Fruit fly (Drosophila melanogaster) whole organism, adult: ENCODE measurements around the gene Drak.

Source experiments
- CG11617 ChIP-seq: fragments of 200-800 bp; sonication (Bioruptor generic); optimal IDR thresholded peaks from 2 replicates; lab custom pipeline; 2017; ENCODE audit warnings: mild to moderate bottlenecking, missing biosample characterization, missing genetic modification reagents, missing genetic modification characterization
- CG12768 ChIP-seq: fragments of 200-800 bp; sonication (Bioruptor generic); optimal IDR thresholded peaks from 2 replicates; lab custom pipeline; 2017; ENCODE audit warnings: missing biosample characterization, missing genetic modification characterization, mild to moderate bottlenecking, moderate library complexity, missing genetic modification reagents
- CG14711 ChIP-seq: fragments of 200-800 bp; sonication (Bioruptor generic); optimal IDR thresholded peaks from 2 replicates; lab custom pipeline; 2018; ENCODE audit warnings: missing biosample characterization, mild to moderate bottlenecking, missing genetic modification characterization, moderate library complexity
- CG1620 ChIP-seq: fragments of 200-800 bp; sonication (Bioruptor generic); optimal IDR thresholded peaks from 2 replicates; lab custom pipeline; 2016; ENCODE audit warnings: missing biosample characterization, missing genetic modification characterization
- CG33017 ChIP-seq: fragments of 200-800 bp; sonication (Bioruptor generic); optimal IDR thresholded peaks from 2 replicates; lab custom pipeline; 2018; ENCODE audit warnings: missing biosample characterization, mild to moderate bottlenecking, missing genetic modification characterization, moderate library complexity
- CG5204 ChIP-seq: fragments of 200-800 bp; sonication (Bioruptor generic); optimal IDR thresholded peaks from 2 replicates; lab custom pipeline; 2016; ENCODE audit warnings: missing biosample characterization, missing genetic modification characterization
- CG7045 ChIP-seq: fragments of 200-800 bp; sonication (Bioruptor generic); optimal IDR thresholded peaks from 2 replicates; lab custom pipeline; 2017; ENCODE audit warnings: missing biosample characterization, mild to moderate bottlenecking, missing genetic modification characterization
- CG7101 ChIP-seq: fragments of 200-800 bp; sonication (Bioruptor generic); optimal IDR thresholded peaks from 2 replicates; lab custom pipeline; 2018; ENCODE audit warnings: missing biosample characterization, mild to moderate bottlenecking, missing genetic modification characterization, moderate library complexity
- Clk ChIP-seq: fragments of 200-800 bp; sonication (Bioruptor generic); optimal IDR thresholded peaks from 2 replicates; lab custom pipeline; 2017; ENCODE audit warnings: missing biosample characterization, missing genetic modification characterization
- Crg-1 ChIP-seq: fragments of 200-800 bp; sonication (Bioruptor generic); optimal IDR thresholded peaks from 2 replicates; lab custom pipeline; 2016; ENCODE audit warnings: missing biosample characterization, missing genetic modification characterization
- Hr96 ChIP-seq: fragments of 200-800 bp; sonication (Bioruptor generic); optimal IDR thresholded peaks from 2 replicates; lab custom pipeline; 2016; ENCODE audit warnings: missing biosample characterization, missing genetic modification characterization
- Mnt ChIP-seq: fragments of 200-800 bp; sonication (Bioruptor generic); optimal IDR thresholded peaks from 2 replicates; lab custom pipeline; 2016; ENCODE audit warnings: missing biosample characterization, mild to moderate bottlenecking, missing genetic modification characterization
- bab1 ChIP-seq: fragments of 200-800 bp; sonication (Bioruptor generic); optimal IDR thresholded peaks from 3 replicates; lab custom pipeline; 2019; ENCODE audit warnings: missing biosample characterization, mild to moderate bottlenecking, missing genetic modification characterization, moderate library complexity
- cic ChIP-seq: fragments of 200-800 bp; sonication (Bioruptor generic); optimal IDR thresholded peaks from 2 replicates; lab custom pipeline; 2017; ENCODE audit warnings: missing biosample characterization, mild to moderate bottlenecking, missing genetic modification characterization, moderate library complexity
- cnc ChIP-seq, 2 experiments: fragments of >200 bp; optimal IDR thresholded peaks; 2 replicates each; lab custom pipeline; 2017
- kay ChIP-seq: fragments of 200-800 bp; sonication (Bioruptor generic); peaks from one replicate; lab custom pipeline; 2016; ENCODE audit warnings: missing biosample characterization, missing genetic modification characterization, borderline replicate concordance
- ovo ChIP-seq: fragments of 200-800 bp; sonication (Bioruptor generic); optimal IDR thresholded peaks from 2 replicates; lab custom pipeline; 2016; ENCODE audit warnings: missing biosample characterization, missing genetic modification characterization
- pad ChIP-seq: fragments of 200-800 bp; sonication (Bioruptor generic); optimal IDR thresholded peaks from 3 replicates; lab custom pipeline; 2017; ENCODE audit warnings: missing biosample characterization, missing genetic modification characterization, mild to moderate bottlenecking, moderate library complexity, missing genetic modification reagents
- tj ChIP-seq: fragments of 200-800 bp; sonication (Bioruptor generic); optimal IDR thresholded peaks from 3 replicates; lab custom pipeline; 2017; ENCODE audit warnings: missing biosample characterization, mild to moderate bottlenecking, missing genetic modification characterization, moderate library complexity
- toe ChIP-seq: fragments of 200-800 bp; sonication (Bioruptor generic); optimal IDR thresholded peaks from 2 replicates; lab custom pipeline; 2016; ENCODE audit warnings: missing biosample characterization, missing genetic modification characterization

The Drak gene

DNA sequence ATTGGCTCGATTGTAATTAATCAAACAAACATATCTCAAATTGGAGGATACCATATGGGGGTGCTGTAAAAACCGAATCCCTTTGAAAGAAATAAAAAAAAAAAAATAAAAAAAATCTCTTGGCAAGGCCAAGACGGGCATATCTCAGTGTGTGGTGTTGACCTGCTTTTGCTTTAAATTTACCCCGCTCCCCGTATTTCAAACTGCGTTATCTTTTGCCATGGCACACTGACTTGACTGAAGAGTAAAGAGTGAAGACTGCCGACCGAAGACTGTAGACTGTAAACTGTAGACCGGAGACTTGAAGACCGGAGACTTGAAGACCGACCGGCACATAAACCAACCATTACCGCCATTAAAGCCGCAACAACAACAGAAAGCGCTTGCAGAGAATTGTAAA is 19.0 kb downstream of the Drak start:
- TF ChIP-seq Mnt (GFP tag; lab: Kevin White, UChicago) (no peak), kay (GFP tag; lab: Kevin White, UChicago) (no peak), CG11617 (GFP tag; lab: Kevin White, UChicago) (no peak), Hr96 (GFP tag; lab: Kevin White, UChicago) (no peak), CG33017 (tag; lab: Kevin White, UChicago) (no peak)

DNA sequence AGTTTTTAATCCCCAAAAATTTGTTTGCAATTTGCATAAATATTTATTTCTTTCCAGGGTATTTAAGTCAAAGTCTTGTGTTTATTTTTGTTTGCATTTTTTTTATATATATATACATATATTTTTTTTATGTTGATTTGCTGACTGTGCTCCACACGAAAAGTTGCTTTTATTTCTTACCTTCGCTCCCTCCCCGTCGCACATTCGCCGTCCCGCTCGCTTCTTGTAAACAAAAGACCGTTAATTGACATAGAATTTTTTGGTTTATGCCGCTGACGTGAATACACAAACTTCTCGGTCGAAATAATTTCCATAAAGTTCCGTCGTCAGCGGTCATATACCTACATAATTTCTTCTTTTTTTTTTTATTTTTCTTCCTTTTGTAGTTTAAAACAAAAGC is 19.9 kb downstream of the Drak start:
- TF ChIP-seq Crg-1 (GFP tag; lab: Kevin White, UChicago): no peak
- TF ChIP-seq tj (GFP tag; lab: Kevin White, UChicago): peak; percentile 90

DNA sequence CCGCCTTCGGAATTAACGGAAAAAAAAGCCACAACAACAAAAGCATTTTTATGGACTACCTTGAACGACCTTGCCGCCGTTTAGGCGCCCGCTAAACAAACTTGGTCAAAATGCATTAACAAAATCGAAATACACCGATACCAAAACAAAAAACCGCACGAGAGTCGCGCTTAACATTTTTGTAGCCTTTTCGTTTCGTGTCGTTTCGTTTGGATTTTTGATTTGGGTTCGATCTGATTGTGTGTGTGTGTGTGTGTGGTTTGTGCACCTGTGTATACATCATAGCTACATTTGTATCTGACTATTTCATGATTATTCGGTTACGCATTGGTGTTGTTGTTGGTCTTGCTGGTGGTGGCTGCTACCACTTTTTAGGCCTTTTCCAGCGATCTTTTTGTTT is 22.6 kb downstream of the Drak start:
- no peak for TF ChIP-seq Hr96 (GFP tag; lab: Kevin White, UChicago)
- TF ChIP-seq toe: no peak
- TF ChIP-seq Crg-1 (GFP tag; lab: Kevin White, UChicago): no peak
- no peak for TF ChIP-seq Clk
- no peak for TF ChIP-seq CG1620 (GFP tag; lab: Kevin White, UChicago)
- no peak for TF ChIP-seq CG33017 (tag; lab: Kevin White, UChicago)

DNA sequence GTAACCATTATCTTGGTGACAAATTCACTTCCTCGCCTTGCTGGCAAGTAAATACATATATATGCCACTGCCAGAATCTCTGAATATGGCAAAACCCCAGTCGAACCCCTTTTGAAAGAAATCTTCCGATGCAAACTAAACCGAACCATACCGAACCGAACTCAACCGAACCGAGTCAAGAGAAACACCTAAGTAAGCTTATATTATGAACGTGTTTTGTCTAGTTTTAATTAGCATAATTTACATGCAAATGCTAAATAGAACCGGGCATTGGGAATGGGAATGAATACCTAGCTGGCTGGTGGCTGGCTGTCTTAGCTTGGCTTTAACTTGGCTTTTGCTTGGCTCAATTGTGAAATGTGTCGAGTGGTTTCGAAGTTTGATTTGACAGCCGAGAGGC is 24.4 kb downstream of the Drak start:
- no peak for TF ChIP-seq Hr96 (GFP tag; lab: Kevin White, UChicago)
- TF ChIP-seq CG7101 (tag; lab: Kevin White, UChicago): no peak
- TF ChIP-seq ovo (GFP tag; lab: Kevin White, UChicago): no peak
- no peak for TF ChIP-seq Clk
- no peak for TF ChIP-seq CG5204 (GFP tag; lab: Kevin White, UChicago)
- TF ChIP-seq cnc (optimal IDR thresholded peaks at IDR 0.05; lab: Kevin White, UChicago): no peak

DNA sequence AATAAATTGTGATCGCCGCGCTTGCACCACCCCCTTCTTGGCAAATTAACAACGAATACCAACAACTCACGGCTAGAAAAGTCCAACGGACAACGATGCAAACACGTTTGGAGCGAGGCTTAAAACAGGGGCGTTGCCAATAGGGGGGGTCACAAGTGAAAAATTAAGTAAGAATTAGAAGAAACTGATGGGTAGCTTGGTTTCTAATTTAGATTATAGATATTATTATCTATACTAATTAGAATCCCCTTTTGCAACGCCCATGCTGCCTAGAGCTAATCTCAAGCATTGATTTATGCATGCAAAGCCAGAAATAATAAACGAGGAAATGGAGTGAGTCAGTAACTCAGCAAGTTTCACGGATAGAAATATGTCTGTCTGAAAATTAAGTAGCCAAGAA is 25.5 kb downstream of the Drak start:
- TF ChIP-seq Crg-1 (GFP tag; lab: Kevin White, UChicago) (no peak), ovo (GFP tag; lab: Kevin White, UChicago) (peak; percentile 4), CG7045 (peak; percentile 58), cic (GFP tag; lab: Kevin White, UChicago) (no peak), Mnt (GFP tag; lab: Kevin White, UChicago) (peak; percentile 18), Hr96 (GFP tag; lab: Kevin White, UChicago) (no peak), CG33017 (tag; lab: Kevin White, UChicago) (no peak), CG7101 (tag; lab: Kevin White, UChicago) (peak; percentile 76), CG1620 (GFP tag; lab: Kevin White, UChicago) (peak; percentile 8), bab1 (GFP tag; lab: Kevin White, UChicago) (peak; percentile 43), kay (GFP tag; lab: Kevin White, UChicago) (no peak), pad (GFP tag; lab: Kevin White, UChicago) (peak; percentile 18), CG12768 (GFP tag; lab: Kevin White, UChicago) (peak; percentile 45), toe (no peak), CG11617 (GFP tag; lab: Kevin White, UChicago) (no peak), CG14711 (tag; lab: Kevin White, UChicago) (peak; percentile 65), tj (GFP tag; lab: Kevin White, UChicago) (peak; percentile 66), Clk (peak; percentile 4)

DNA sequence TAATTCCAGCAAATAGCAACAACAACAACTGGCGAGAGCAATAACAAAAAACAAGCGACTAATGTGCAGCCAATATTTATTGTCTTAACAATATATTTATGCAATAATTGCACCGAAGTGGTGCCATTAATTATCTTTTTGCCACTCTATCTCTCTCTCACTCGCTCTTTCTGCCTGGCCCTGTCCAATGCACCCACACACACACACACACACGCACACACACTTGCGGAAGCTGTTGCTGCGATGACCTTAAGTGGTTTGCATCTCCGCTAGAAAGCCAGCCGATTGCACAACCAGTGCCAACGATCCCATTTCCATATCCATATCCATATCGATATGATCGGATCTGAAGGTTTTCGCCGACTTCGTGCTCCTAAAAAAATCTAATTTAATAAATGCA is 27.3 kb downstream of the Drak start:
- TF ChIP-seq CG11617 (GFP tag; lab: Kevin White, UChicago): no peak
- no peak for TF ChIP-seq tj (GFP tag; lab: Kevin White, UChicago)
- TF ChIP-seq Hr96 (GFP tag; lab: Kevin White, UChicago): no peak
- TF ChIP-seq CG7101 (tag; lab: Kevin White, UChicago): no peak
- no peak for TF ChIP-seq bab1 (GFP tag; lab: Kevin White, UChicago)
- no peak for TF ChIP-seq ovo (GFP tag; lab: Kevin White, UChicago)
- no peak for TF ChIP-seq CG33017 (tag; lab: Kevin White, UChicago)
- no peak for TF ChIP-seq CG1620 (GFP tag; lab: Kevin White, UChicago)
- no peak for TF ChIP-seq CG7045
- no peak for TF ChIP-seq CG12768 (GFP tag; lab: Kevin White, UChicago)
- no peak for TF ChIP-seq pad (GFP tag; lab: Kevin White, UChicago)
- TF ChIP-seq toe: no peak
- no peak for TF ChIP-seq cnc (optimal IDR thresholded peaks at IDR 0.05; lab: Kevin White, UChicago)
- TF ChIP-seq CG5204 (GFP tag; lab: Kevin White, UChicago): no peak
- TF ChIP-seq Mnt (GFP tag; lab: Kevin White, UChicago): no peak
- no peak for TF ChIP-seq Crg-1 (GFP tag; lab: Kevin White, UChicago)
- TF ChIP-seq cic (GFP tag; lab: Kevin White, UChicago): no peak
- no peak for TF ChIP-seq Clk
- no peak for TF ChIP-seq CG14711 (tag; lab: Kevin White, UChicago)
